Fruit fly (Drosophila melanogaster): ENCODE results near the gene CG7968.

The CG7968 gene

dm6 chr2L:13839744-13840151, 9.5 kb upstream of the CG7968 start (continued):
- TF ChIP-seq CG11504 (tag; optimal IDR thresholded peaks at IDR 0.05) (peak; percentile 95), al (GFP tag; IDR thresholded peaks at IDR 0.05) (peak; percentile 52; the same call in 1 of the 2 replicates), CG30403 (GFP tag; optimal IDR thresholded peaks at IDR 0.05) (peak; percentile 92), insv (GFP tag; optimal IDR thresholded peaks at IDR 0.05) (no peak), TFAM (GFP tag; optimal IDR thresholded peaks at IDR 0.05) (no peak), chinmo (GFP tag; IDR thresholded peaks at IDR 0.05; ENCODE audit: partially characterized antibody) (0 out of 4 replicates have a peak, but pooled peaks have one; percentile 14), CG5245 (GFP tag; optimal IDR thresholded peaks at IDR 0.05) (peak; percentile 85), CG17385 (GFP tag; optimal IDR thresholded peaks at IDR 0.05) (peak; percentile 76), CG16863 (GFP tag; optimal IDR thresholded peaks at IDR 0.05) (peak; percentile 81), Xbp1 (GFP tag; optimal IDR thresholded peaks at IDR 0.05) (peak; percentile 90), Ssrp (tag; optimal IDR thresholded peaks at IDR 0.05) (peak; percentile 95), cas (GFP tag; IDR thresholded peaks at IDR 0.05) (no peak), CG17612 (GFP tag; IDR thresholded peaks at IDR 0.05) (peak; percentile 37; the same call in 1 of the 2 replicates), ind (GFP tag; optimal IDR thresholded peaks at IDR 0.05) (peak; percentile 65), ERR (GFP tag; optimal IDR thresholded peaks at IDR 0.05) (peak; percentile 62), Doc3 (GFP tag; IDR thresholded peaks at IDR 0.05; ENCODE audit: partially characterized antibody) (no peak), luna (GFP tag; optimal IDR thresholded peaks at IDR 0.05) (no peak), MESR4 (GFP tag; optimal IDR thresholded peaks at IDR 0.05) (no peak), tup (GFP tag; optimal IDR thresholded peaks at IDR 0.05) (peak; percentile 36), CG8924 (tag; optimal IDR thresholded peaks at IDR 0.05) (peak; percentile 89), tna (GFP tag; IDR thresholded peaks at IDR 0.05; ENCODE audit: partially characterized antibody) (no peak), CG11456 (GFP tag; IDR thresholded peaks at IDR 0.05) (peak; percentile 63; the same call in 1 of the 3 replicates), Asciz (GFP tag; optimal IDR thresholded peaks at IDR 0.05) (peak; percentile 76), Dip3 (GFP tag; optimal IDR thresholded peaks at IDR 0.05) (peak; percentile 68), sim (GFP tag; IDR thresholded peaks at IDR 0.05) (no peak), Sin3A (optimal IDR thresholded peaks at IDR 0.05) (no peak), CHES-1-like (GFP tag; optimal IDR thresholded peaks at IDR 0.05) (peak; percentile 30), CG42726 (GFP tag; IDR thresholded peaks at IDR 0.05; ENCODE audit: partially characterized antibody) (no peak), CG15601 (tag; optimal IDR thresholded peaks at IDR 0.05) (peak; percentile 89), D19B (GFP tag; optimal IDR thresholded peaks at IDR 0.05) (peak; percentile 39), ro (GFP tag; IDR thresholded peaks at IDR 0.05) (0 out of 2 replicates have a peak, but pooled peaks have one; percentile 24), CG2129 (GFP tag; IDR thresholded peaks at IDR 0.05; ENCODE audit: partially characterized antibody) (no peak), CG13296 (GFP tag; optimal IDR thresholded peaks at IDR 0.05) (peak; percentile 23), CG14710 (tag; optimal IDR thresholded peaks at IDR 0.05) (peak; percentile 78), Hr3 (GFP tag; optimal IDR thresholded peaks at IDR 0.05) (peak; percentile 60), Aef1 (GFP tag; IDR thresholded peaks at IDR 0.05) (peak; percentile 74), CG8478 (optimal IDR thresholded peaks at IDR 0.05) (no peak), ranshi (GFP tag; IDR thresholded peaks at IDR 0.05) (peak; percentile 70), nmo (GFP tag; optimal IDR thresholded peaks at IDR 0.05) (peak; percentile 96), CG2678 (tag; optimal IDR thresholded peaks at IDR 0.05) (peak; percentile 85), hbn (GFP tag; IDR thresholded peaks at IDR 0.05; ENCODE audit: partially characterized antibody) (no peak), ato (GFP tag; IDR thresholded peaks at IDR 0.05; ENCODE audit: partially characterized antibody) (no peak), lola (GFP tag; optimal IDR thresholded peaks at IDR 0.05) (peak in 1 of 3 experiments; percentile 79), toy (GFP tag; IDR thresholded peaks at IDR 0.05) (0 out of 2 replicates have a peak, but pooled peaks have one; percentile 26), CG1233 (GFP tag; optimal IDR thresholded peaks at IDR 0.05) (peak; percentile 36), CG4820 (GFP tag; optimal IDR thresholded peaks at IDR 0.05) (peak; percentile 92), CG10147 (GFP tag; optimal IDR thresholded peaks at IDR 0.05) (peak; percentile 90), Atf3 (GFP tag; optimal IDR thresholded peaks at IDR 0.05) (peak; percentile 4), CG17568 (GFP tag; optimal IDR thresholded peaks at IDR 0.05) (no peak), dimm (GFP tag; IDR thresholded peaks at IDR 0.05) (peak; percentile 52; the same call in 1 of the 2 replicates)
